Fruit fly (Drosophila melanogaster) whole organism, embryonic: ENCODE data around the gene CG11893.

ENCODE experiments used
- Ada2b ChIP-seq: fragments of 200-800 bp; sonication (Bioruptor generic); IDR thresholded peaks from 2 replicates; pipeline ENCODE4 v1.3.6; 2022; ENCODE audit warnings: missing biosample characterization, missing genetic modification characterization
- Aef1 ChIP-seq: fragments of 200-800 bp; sonication (Bioruptor generic); IDR thresholded peaks from 3 replicates; pipeline ENCODE4 v1.3.6; 2022; ENCODE audit warnings: missing biosample characterization, missing genetic modification characterization
- Atf3 ChIP-seq: fragments of 200-800 bp; sonication (Bioruptor generic); optimal IDR thresholded peaks from 3 replicates; lab custom pipeline; 2016; ENCODE audit warnings: missing biosample characterization, missing genetic modification characterization
- Bdp1 ChIP-seq: fragments of 200-800 bp; sonication (Bioruptor generic); optimal IDR thresholded peaks from 3 replicates; lab custom pipeline; 2016; ENCODE audit warnings: missing biosample characterization, missing genetic modification characterization
- BtbVII ChIP-seq: fragments of 200-800 bp; sonication (Bioruptor generic); optimal IDR thresholded peaks from 3 replicates; lab custom pipeline; 2017; ENCODE audit warnings: missing biosample characterization, mild to moderate bottlenecking, missing genetic modification characterization
- CG10431 ChIP-seq: fragments of 200-800 bp; sonication (Bioruptor generic); optimal IDR thresholded peaks from 3 replicates; lab custom pipeline; 2018; ENCODE audit warnings: missing biosample characterization, mild to moderate bottlenecking, missing genetic modification characterization
- CG10462 ChIP-seq: fragments of 200-800 bp; sonication (Bioruptor generic); optimal IDR thresholded peaks from 2 replicates; lab custom pipeline; 2016; ENCODE audit warnings: missing biosample characterization, missing genetic modification characterization
- CG11696 ChIP-seq: fragments of 200-800 bp; sonication (Bioruptor generic); IDR thresholded peaks from 2 replicates; pipeline ENCODE4 v1.3.6; 2022; ENCODE audit warnings: missing biosample characterization, missing genetic modification characterization
- CG12236 ChIP-seq: fragments of 200-800 bp; sonication (Bioruptor generic); optimal IDR thresholded peaks from 2 replicates; lab custom pipeline; 2016; ENCODE audit warnings: missing biosample characterization, missing genetic modification characterization
- CG13775 ChIP-seq: fragments of 200-800 bp; sonication (Bioruptor generic); optimal IDR thresholded peaks from 3 replicates; lab custom pipeline; 2017; ENCODE audit warnings: missing biosample characterization, mild to moderate bottlenecking, missing genetic modification characterization
- CG14667 ChIP-seq: fragments of 200-800 bp; sonication (Bioruptor generic); IDR thresholded peaks from 2 replicates; pipeline ENCODE4 v1.3.6; 2022; ENCODE audit warnings: missing biosample characterization, missing genetic modification characterization
- CG17385 ChIP-seq: fragments of 200-800 bp; sonication (Bioruptor generic); optimal IDR thresholded peaks from 3 replicates; lab custom pipeline; 2018; ENCODE audit warnings: missing biosample characterization, mild to moderate bottlenecking, missing genetic modification characterization
- CG17568 ChIP-seq: fragments of 200-800 bp; sonication (Bioruptor generic); optimal IDR thresholded peaks from 2 replicates; lab custom pipeline; 2018; ENCODE audit warnings: missing biosample characterization, mild to moderate bottlenecking, missing genetic modification characterization, moderate library complexity
- CG17802 ChIP-seq: fragments of 200-800 bp; sonication (Bioruptor generic); optimal IDR thresholded peaks from 2 replicates; lab custom pipeline; 2018; ENCODE audit warnings: missing biosample characterization, mild to moderate bottlenecking, missing genetic modification characterization, moderate library complexity
- CG2116 ChIP-seq: fragments of 200-800 bp; sonication (Bioruptor generic); optimal IDR thresholded peaks from 3 replicates; lab custom pipeline; 2018; ENCODE audit warnings: missing biosample characterization, mild to moderate bottlenecking, missing genetic modification characterization
- CG2875 ChIP-seq: fragments of 200-800 bp; sonication (Bioruptor generic); optimal IDR thresholded peaks from 2 replicates; lab custom pipeline; 2017; ENCODE audit warnings: missing biosample characterization, mild to moderate bottlenecking, missing genetic modification characterization, missing genetic modification reagents
- CG2889 ChIP-seq: fragments of 200-800 bp; sonication (Bioruptor generic); IDR thresholded peaks from 3 replicates; pipeline ENCODE4 v1.3.6; 2022; ENCODE audit warnings: missing biosample characterization, missing genetic modification characterization
- CG4404 ChIP-seq: fragments of 200-800 bp; sonication (Bioruptor generic); IDR thresholded peaks from 2 replicates; pipeline ENCODE4 v1.3.6; 2022; ENCODE audit warnings: missing biosample characterization, missing genetic modification characterization
- CG4854 ChIP-seq: fragments of 200-800 bp; sonication (Bioruptor generic); optimal IDR thresholded peaks from 2 replicates; lab custom pipeline; 2016; ENCODE audit warnings: missing biosample characterization, missing genetic modification characterization, inconsistent platforms
- CG8089 ChIP-seq: fragments of 200-800 bp; sonication (Bioruptor generic); optimal IDR thresholded peaks from 3 replicates; lab custom pipeline; 2016; ENCODE audit warnings: missing biosample characterization, missing genetic modification characterization
- CG9817 ChIP-seq: fragments of 200-800 bp; sonication (Bioruptor generic); optimal IDR thresholded peaks from 2 replicates; lab custom pipeline; 2018; ENCODE audit warnings: missing biosample characterization, mild to moderate bottlenecking, missing genetic modification characterization, moderate library complexity
- CrebB ChIP-seq: fragments of 200-800 bp; sonication (Bioruptor generic); optimal IDR thresholded peaks from 3 replicates; lab custom pipeline; 2018; ENCODE audit warnings: missing biosample characterization, mild to moderate bottlenecking, missing genetic modification characterization
- Dad ChIP-seq: fragments of 200-800 bp; sonication (Bioruptor generic); optimal IDR thresholded peaks from 3 replicates; lab custom pipeline; 2016; ENCODE audit warnings: missing biosample characterization, missing genetic modification characterization
- Dip3 ChIP-seq: fragments of 200-800 bp; sonication (Bioruptor generic); optimal IDR thresholded peaks from 3 replicates; lab custom pipeline; 2016; ENCODE audit warnings: missing biosample characterization, missing genetic modification characterization
- Dll ChIP-seq: fragments of 200-800 bp; sonication (Bioruptor generic); IDR thresholded peaks from 4 replicates; pipeline ENCODE4 v1.3.6; 2022; ENCODE audit warnings: missing biosample characterization, missing genetic modification characterization; ENCODE audit not compliant: partially characterized antibody
- Fer3 ChIP-seq: fragments of 200-800 bp; sonication (Bioruptor generic); optimal IDR thresholded peaks from 2 replicates; lab custom pipeline; 2018; ENCODE audit warnings: missing biosample characterization, mild to moderate bottlenecking, missing genetic modification characterization, moderate library complexity
- MBD-R2 ChIP-seq: fragments of 200-800 bp; sonication (Bioruptor generic); IDR thresholded peaks from 2 replicates; pipeline ENCODE4 v1.3.6; 2022; ENCODE audit warnings: missing biosample characterization, missing genetic modification characterization
- Meics ChIP-seq: fragments of 200-800 bp; sonication (Bioruptor generic); optimal IDR thresholded peaks from 2 replicates; lab custom pipeline; 2017; ENCODE audit warnings: missing biosample characterization, mild to moderate bottlenecking, missing genetic modification characterization
- Neu2 ChIP-seq: fragments of 200-800 bp; sonication (Bioruptor generic); optimal IDR thresholded peaks from 3 replicates; lab custom pipeline; 2016; ENCODE audit warnings: missing biosample characterization, missing genetic modification characterization, borderline replicate concordance
- Scr ChIP-seq: fragments of 200-800 bp; sonication (Bioruptor generic); IDR thresholded peaks from 2 replicates; pipeline ENCODE4 v1.3.6; 2022; ENCODE audit warnings: missing biosample characterization, missing genetic modification characterization; ENCODE audit not compliant: partially characterized antibody
- Sox102F ChIP-seq: fragments of 200-800 bp; sonication (Bioruptor generic); optimal IDR thresholded peaks from 2 replicates; lab custom pipeline; 2018; ENCODE audit warnings: missing biosample characterization, mild to moderate bottlenecking, missing genetic modification characterization, moderate library complexity
- Xrp1 ChIP-seq: fragments of 200-800 bp; sonication (Bioruptor generic); IDR thresholded peaks from 2 replicates; pipeline ENCODE4 v1.3.6; 2022; ENCODE audit warnings: missing biosample characterization, missing genetic modification characterization
- aop ChIP-seq: fragments of 200-800 bp; sonication (Bioruptor generic); IDR thresholded peaks from 2 replicates; pipeline ENCODE4 v1.3.6; 2022; ENCODE audit warnings: missing biosample characterization, missing genetic modification characterization
- bbx ChIP-seq: fragments of 200-800 bp; sonication (Bioruptor generic); IDR thresholded peaks from 2 replicates; pipeline ENCODE4 v1.3.6; 2022; ENCODE audit warnings: missing biosample characterization, missing genetic modification characterization; ENCODE audit not compliant: partially characterized antibody
- bcd ChIP-seq: fragments of 200-800 bp; sonication (Bioruptor generic); optimal IDR thresholded peaks from 2 replicates; lab custom pipeline; 2017; ENCODE audit warnings: missing biosample characterization, mild to moderate bottlenecking, missing genetic modification characterization
- chif ChIP-seq, 2 experiments: fragments of 200-800 bp; sonication (Bioruptor generic); optimal IDR thresholded peaks; 3 replicates each; lab custom pipeline; 2016; ENCODE audit warnings: missing biosample characterization in 2 of 2, missing genetic modification characterization in 2 of 2
- da ChIP-seq: fragments of 200-800 bp; sonication (Bioruptor generic); optimal IDR thresholded peaks from 2 replicates; lab custom pipeline; 2016; ENCODE audit warnings: missing biosample characterization, missing genetic modification characterization
- eyg ChIP-seq: fragments of 200-800 bp; sonication (Bioruptor generic); optimal IDR thresholded peaks from 3 replicates; lab custom pipeline; 2016; ENCODE audit warnings: missing biosample characterization, missing genetic modification characterization
- fd64A ChIP-seq: fragments of 200-800 bp; sonication (Bioruptor generic); optimal IDR thresholded peaks from 3 replicates; lab custom pipeline; 2018; ENCODE audit warnings: missing biosample characterization, mild to moderate bottlenecking, missing genetic modification characterization
- gcm ChIP-seq: fragments of 200-800 bp; sonication (Bioruptor generic); optimal IDR thresholded peaks from 2 replicates; lab custom pipeline; 2019; ENCODE audit warnings: missing biosample characterization, mild to moderate bottlenecking, missing genetic modification characterization, moderate library complexity
- grau ChIP-seq: fragments of 200-800 bp; optimal IDR thresholded peaks from 3 replicates; lab custom pipeline; 2019; ENCODE audit warnings: missing biosample characterization, mild to moderate bottlenecking, missing genetic modification characterization, moderate library complexity
- grn ChIP-seq: fragments of 200-800 bp; sonication (Bioruptor generic); optimal IDR thresholded peaks from 3 replicates; lab custom pipeline; 2017; ENCODE audit warnings: missing biosample characterization, missing genetic modification characterization
- lmd ChIP-seq: fragments of 200-800 bp; sonication (Bioruptor generic); IDR thresholded peaks from 2 replicates; pipeline ENCODE4 v1.3.6; 2022; ENCODE audit warnings: missing biosample characterization, missing genetic modification characterization
- prd ChIP-seq, 3 experiments: fragments of >200 bp in 2 of 3; fragments of 200-800 bp in 1 of 3; sonication (Bioruptor generic) in 1 of 3; optimal IDR thresholded peaks in 2 of 3; IDR thresholded peaks in 1 of 3; 2 replicates in 2 of 3; 3 replicates in 1 of 3; pipeline versions ENCODE4 v1.3.6 to Lab custom; 2017 to 2022; ENCODE audit warnings: missing biosample characterization in 1 of 3, missing genetic modification characterization in 1 of 3
- psq ChIP-seq: fragments of 200-800 bp; sonication (Bioruptor generic); optimal IDR thresholded peaks from 2 replicates; lab custom pipeline; 2017; ENCODE audit warnings: missing biosample characterization, missing genetic modification characterization
- pum ChIP-seq: fragments of 200-800 bp; sonication (Bioruptor generic); optimal IDR thresholded peaks from 2 replicates; lab custom pipeline; 2016; ENCODE audit warnings: missing biosample characterization, missing genetic modification characterization
- rib ChIP-seq: fragments of 200-800 bp; sonication (Bioruptor generic); IDR thresholded peaks from 2 replicates; pipeline ENCODE4 v1.3.6; 2022; ENCODE audit warnings: missing biosample characterization, missing genetic modification characterization
- sd ChIP-seq: fragments of 200-800 bp; sonication (Bioruptor generic); optimal IDR thresholded peaks from 3 replicates; lab custom pipeline; 2018; ENCODE audit warnings: missing biosample characterization, mild to moderate bottlenecking, missing genetic modification characterization, moderate library complexity
- ttk ChIP-seq: fragments of 200-800 bp; sonication (Bioruptor generic); IDR thresholded peaks from 2 replicates; pipeline ENCODE4 v2.1.2; 2022; ENCODE audit warnings: missing biosample characterization, missing genetic modification characterization
- wek ChIP-seq: fragments of 200-800 bp; sonication (Bioruptor generic); optimal IDR thresholded peaks from 3 replicates; lab custom pipeline; 2018; ENCODE audit warnings: missing biosample characterization, mild to moderate bottlenecking, missing genetic modification characterization, moderate library complexity
- yki ChIP-seq: fragments of >200 bp; optimal IDR thresholded peaks from 3 replicates; lab custom pipeline; 2018

Gene CG11893

DNA sequence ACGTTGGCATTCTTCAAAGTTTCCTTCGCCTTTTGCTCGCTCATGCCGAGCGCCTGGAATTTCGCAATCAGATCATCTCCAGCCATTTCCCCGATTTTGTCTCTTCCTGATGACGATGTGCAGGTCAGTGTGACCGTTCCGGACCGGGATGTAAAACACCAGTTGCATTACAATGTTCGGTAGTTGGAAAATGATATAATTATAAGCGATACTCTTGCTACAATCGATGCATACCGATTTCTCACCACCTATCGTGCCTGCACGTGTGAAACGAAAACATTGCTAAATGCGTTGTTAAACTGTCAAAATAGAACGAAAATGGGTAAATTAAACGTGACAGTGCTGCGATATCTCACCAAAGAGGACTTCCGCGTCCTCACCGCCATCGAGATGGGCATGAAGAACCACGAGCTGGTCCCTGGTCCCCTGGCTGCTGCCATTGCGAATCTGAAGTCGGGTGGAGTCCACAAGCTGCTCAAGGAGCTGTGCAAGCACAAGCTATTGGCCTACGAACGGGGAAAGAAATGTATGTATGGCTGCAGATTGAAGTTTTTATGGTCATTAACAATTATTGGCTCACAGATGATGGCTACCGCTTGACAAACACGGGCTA, 24.0 kb upstream of the CG11893 start, which contains the start of the genes GlnRS and RIOK2 (continued):
- TF ChIP-seq rib (GFP tag; lab: Robert Waterston, UW) (no peak), Xrp1 (GFP tag; lab: Robert Waterston, UW) (0 out of 2 replicates have a peak, but pooled peaks have one; percentile 15), Bdp1 (GFP tag; lab: Kevin White, UChicago) (no peak), BtbVII (GFP tag; lab: Kevin White, UChicago) (no peak), aop (GFP tag; lab: Robert Waterston, UW) (no peak), Dll (GFP tag; lab: Robert Waterston, UW) (peak; percentile 95), Ada2b (GFP tag; lab: Robert Waterston, UW) (no peak), yki (lab: Kevin White, UChicago) (no peak), CG2875 (GFP tag; lab: Kevin White, UChicago) (no peak), grau (tag; lab: Kevin White, UChicago) (no peak), CG2889 (GFP tag; lab: Robert Waterston, UW) (no peak), pum (no peak), lmd (GFP tag; lab: Robert Waterston, UW) (no peak), eyg (GFP tag; lab: Kevin White, UChicago) (no peak), CG12236 (no peak), Scr (GFP tag; lab: Robert Waterston, UW) (peak; percentile 94), CG11696 (no peak), ttk (no peak), grn (GFP tag; lab: Kevin White, UChicago) (peak; percentile 7), da (GFP tag; lab: Kevin White, UChicago) (no peak), Neu2 (GFP tag; lab: Kevin White, UChicago) (peak; percentile 10), Fer3 (tag; lab: Kevin White, UChicago) (no peak), Sox102F (GFP tag; lab: Kevin White, UChicago) (no peak), CG4854 (GFP tag; lab: Kevin White, UChicago) (no peak), CG4404 (GFP tag; lab: Robert Waterston, UW) (no peak), Atf3 (GFP tag; lab: Kevin White, UChicago) (peak; percentile 5), MBD-R2 (GFP tag; lab: Robert Waterston, UW) (peak; percentile 98), prd (optimal IDR thresholded peaks at IDR 0.05; lab: Kevin White, UChicago) (no peak), prd (GFP tag; IDR thresholded peaks at IDR 0.05; lab: Robert Waterston, UW) (no peak), CG10462 (GFP tag; lab: Kevin White, UChicago) (no peak), psq (GFP tag; lab: Kevin White, UChicago) (no peak), CG2116 (peak; percentile 85), CG17802 (peak; percentile 92), Meics (GFP tag; lab: Kevin White, UChicago) (no peak), CG8089 (GFP tag; lab: Kevin White, UChicago) (no peak), bbx (GFP tag; lab: Robert Waterston, UW) (peak; percentile 96), fd64A (GFP tag; lab: Kevin White, UChicago) (no peak), CG9817 (tag; lab: Kevin White, UChicago) (no peak), CG17568 (GFP tag; lab: Kevin White, UChicago) (no peak), wek (peak; percentile 11), CG13775 (GFP tag; lab: Kevin White, UChicago) (no peak), Dad (GFP tag; lab: Kevin White, UChicago) (no peak), CG17385 (no peak), bcd (no peak), CG10431 (GFP tag; lab: Kevin White, UChicago) (no peak), Aef1 (GFP tag; lab: Robert Waterston, UW) (no peak), CG14667 (no peak), sd (peak; percentile 66), gcm (GFP tag; lab: Kevin White, UChicago) (no peak), CrebB (tag; lab: Kevin White, UChicago) (peak; percentile 11), Dip3 (GFP tag; lab: Kevin White, UChicago) (no peak), chif (GFP tag; optimal IDR thresholded peaks at IDR 0.05; lab: Kevin White, UChicago) (no peak)
